Worm (Caenorhabditis elegans) whole organism, L1 larva: Measurements from ENCODE around the gene eat-3.

Experiments
- C16A3.4 ChIP-seq: fragments of 150-350 bp; optimal IDR thresholded peaks from 2 replicates; lab custom pipeline; 2014; ENCODE audit warnings: missing biosample characterization, missing genetic modification characterization
- Y116A8C.19 ChIP-seq: sonication (generic microtip); optimal IDR thresholded peaks from 2 replicates; lab custom pipeline; 2016; ENCODE audit warnings: missing compliant biosample characterization, missing genetic modification characterization, borderline replicate concordance
- aha-1 ChIP-seq: fragments of 150-350 bp; optimal IDR thresholded peaks from 2 replicates; lab custom pipeline; 2014; ENCODE audit warnings: missing biosample characterization, missing genetic modification characterization
- aly-2 ChIP-seq: fragments of 150-350 bp; optimal IDR thresholded peaks from 2 replicates; lab custom pipeline; 2014; ENCODE audit warnings: missing biosample characterization, missing genetic modification characterization
- blmp-1 ChIP-seq: fragments of 150-350 bp; optimal IDR thresholded peaks from 2 replicates; lab custom pipeline; 2014; ENCODE audit warnings: missing biosample characterization, missing genetic modification characterization
- ceh-63 ChIP-seq: fragments of 200-800 bp; sonication (Bioruptor generic); optimal IDR thresholded peaks from 2 replicates; lab custom pipeline; 2018; ENCODE audit warnings: mild to moderate bottlenecking, missing genetic modification characterization, missing compliant biosample characterization
- ceh-82 ChIP-seq, 3 experiments: fragments of 150-350 bp in 1 of 3; sonication (generic microtip) in 2 of 3; optimal IDR thresholded peaks; 2 replicates each; lab custom pipeline; 2014 to 2017; ENCODE audit warnings: missing biosample characterization in 3 of 3, missing genetic modification characterization in 3 of 3
- ces-1 ChIP-seq: fragments of 150-350 bp; optimal IDR thresholded peaks from 2 replicates; lab custom pipeline; 2014; ENCODE audit warnings: missing biosample characterization, missing genetic modification reagents, missing genetic modification characterization
- dsc-1 ChIP-seq: sonication (generic microtip); optimal IDR thresholded peaks from 2 replicates; lab custom pipeline; 2016; ENCODE audit warnings: mild to moderate bottlenecking, missing genetic modification characterization, missing compliant biosample characterization
- efl-1 ChIP-seq, 4 experiments: fragments of 150-350 bp; optimal IDR thresholded peaks in 3 of 4; peaks in 1 of 4; 1 replicate in 1 of 4; 2 replicates in 3 of 4; lab custom pipeline; 2014; ENCODE audit warnings: missing biosample characterization in 2 of 4, missing genetic modification characterization in 2 of 4, missing genetic modification reagents in 2 of 4
- efl-3 ChIP-seq: fragments of 200-800 bp; sonication (Bioruptor generic); optimal IDR thresholded peaks from 2 replicates; lab custom pipeline; 2018; ENCODE audit warnings: mild to moderate bottlenecking, missing genetic modification characterization, missing compliant biosample characterization
- egl-27 ChIP-seq, 2 experiments: fragments of 150-350 bp in 1 of 2; sonication (generic microtip); optimal IDR thresholded peaks; 3 replicates each; lab custom pipeline; 2017 to 2018; ENCODE audit warnings: missing biosample characterization in 2 of 2, missing genetic modification characterization in 2 of 2, missing genetic modification reagents in 2 of 2
- elt-2 ChIP-seq: sonication (generic microtip); optimal IDR thresholded peaks from 2 replicates; lab custom pipeline; 2016; ENCODE audit warnings: missing genetic modification characterization, mild to moderate bottlenecking, inconsistent platforms, missing compliant biosample characterization, missing genetic modification reagents
- elt-3 ChIP-seq, 6 experiments: fragments of 150-350 bp in 1 of 6; sonication (generic microtip); optimal IDR thresholded peaks; 2 replicates each; lab custom pipeline; 2017 to 2018; ENCODE audit warnings: missing biosample characterization in 6 of 6, missing genetic modification characterization in 6 of 6, inconsistent platforms in 1 of 6
- ets-5 ChIP-seq: fragments of 200-800 bp; sonication (Bioruptor generic); IDR thresholded peaks from 2 replicates; pipeline ENCODE4 v1.3.6; 2022; ENCODE audit warnings: missing genetic modification characterization, missing compliant biosample characterization
- fkh-8 ChIP-seq: sonication (generic microtip); optimal IDR thresholded peaks from 2 replicates; lab custom pipeline; 2016; ENCODE audit warnings: mild to moderate bottlenecking, missing genetic modification characterization, missing compliant biosample characterization
- grh-1 ChIP-seq: fragments of 200-800 bp; sonication (Bioruptor generic); IDR thresholded peaks from 2 replicates; pipeline ENCODE4 v1.3.6; 2022; ENCODE audit warnings: missing genetic modification reagents, missing genetic modification characterization, missing compliant biosample characterization
- hlh-17 ChIP-seq: fragments of 200-800 bp; sonication (Bioruptor generic); optimal IDR thresholded peaks from 2 replicates; lab custom pipeline; 2018; ENCODE audit warnings: missing genetic modification characterization, mild to moderate bottlenecking, missing compliant biosample characterization, moderate library complexity, borderline replicate concordance
- hlh-4 ChIP-seq: sonication (generic microtip); optimal IDR thresholded peaks from 2 replicates; lab custom pipeline; 2016; ENCODE audit warnings: mild to moderate bottlenecking, missing genetic modification characterization, missing compliant biosample characterization
- irx-1 ChIP-seq: sonication (generic microtip); optimal IDR thresholded peaks from 2 replicates; lab custom pipeline; 2016; ENCODE audit warnings: missing genetic modification characterization, missing compliant biosample characterization
- isw-1 ChIP-seq: fragments of 200-800 bp; sonication (Bioruptor generic); IDR thresholded peaks from 2 replicates; pipeline ENCODE4 v1.3.6; 2022; ENCODE audit warnings: missing genetic modification characterization, missing compliant biosample characterization
- jun-1 ChIP-seq: fragments of 150-350 bp; optimal IDR thresholded peaks from 2 replicates; lab custom pipeline; 2014; ENCODE audit warnings: missing biosample characterization, missing genetic modification reagents, missing genetic modification characterization
- lin-14 ChIP-seq: fragments of 200-800 bp; sonication (Bioruptor generic); optimal IDR thresholded peaks from 2 replicates; lab custom pipeline; 2018; ENCODE audit warnings: mild to moderate bottlenecking, missing genetic modification characterization, moderate library complexity, missing compliant biosample characterization
- lin-15B ChIP-seq: fragments of 150-350 bp; sonication (generic microtip); optimal IDR thresholded peaks from 3 replicates; lab custom pipeline; 2014; ENCODE audit warnings: missing biosample characterization, missing genetic modification characterization
- lin-39 ChIP-seq: fragments of 150-350 bp; optimal IDR thresholded peaks from 2 replicates; lab custom pipeline; 2014; ENCODE audit warnings: missing biosample characterization, missing genetic modification reagents, missing genetic modification characterization
- lir-3 ChIP-seq: sonication (generic microtip); optimal IDR thresholded peaks from 2 replicates; lab custom pipeline; 2016; ENCODE audit warnings: mild to moderate bottlenecking, missing genetic modification characterization, moderate library complexity, missing compliant biosample characterization; ENCODE audit not compliant: poor library complexity
- lsy-2 ChIP-seq, 2 experiments: fragments of 150-350 bp; optimal IDR thresholded peaks; 2 replicates each; lab custom pipeline; 2014; ENCODE audit warnings: missing biosample characterization in 2 of 2, missing genetic modification characterization in 2 of 2
- mep-1 ChIP-seq: fragments of 150-350 bp; optimal IDR thresholded peaks from 2 replicates; lab custom pipeline; 2014; ENCODE audit warnings: missing biosample characterization, missing genetic modification characterization
- nhr-11 ChIP-seq: fragments of 150-350 bp; optimal IDR thresholded peaks from 2 replicates; lab custom pipeline; 2014; ENCODE audit warnings: missing biosample characterization, missing genetic modification characterization
- nhr-12 ChIP-seq: sonication (generic microtip); optimal IDR thresholded peaks from 2 replicates; lab custom pipeline; 2017; ENCODE audit warnings: missing biosample characterization, missing genetic modification characterization
- nhr-237 ChIP-seq: fragments of 150-350 bp; optimal IDR thresholded peaks from 2 replicates; lab custom pipeline; 2014; ENCODE audit warnings: missing biosample characterization, missing genetic modification characterization
- nhr-47 ChIP-seq: sonication (generic microtip); optimal IDR thresholded peaks from 2 replicates; lab custom pipeline; 2016; ENCODE audit warnings: mild to moderate bottlenecking, missing genetic modification characterization, moderate library complexity, missing compliant biosample characterization
- nhr-71 ChIP-seq: sonication (generic microtip); optimal IDR thresholded peaks from 2 replicates; lab custom pipeline; 2016; ENCODE audit warnings: mild to moderate bottlenecking, missing genetic modification characterization, moderate library complexity, missing compliant biosample characterization
- nhr-84 ChIP-seq: sonication (generic microtip); optimal IDR thresholded peaks from 2 replicates; lab custom pipeline; 2017; ENCODE audit warnings: missing biosample characterization, missing genetic modification characterization
- nhr-85 ChIP-seq: sonication (generic microtip); peaks from one replicate; lab custom pipeline; 2016; ENCODE audit warnings: missing genetic modification characterization, inconsistent platforms, missing compliant biosample characterization
- nhr-90 ChIP-seq: sonication (generic microtip); optimal IDR thresholded peaks from 2 replicates; lab custom pipeline; 2016; ENCODE audit warnings: mild to moderate bottlenecking, missing genetic modification characterization, missing compliant biosample characterization; ENCODE audit not compliant: poor library complexity
- pag-3 ChIP-seq: sonication (generic microtip); optimal IDR thresholded peaks from 2 replicates; lab custom pipeline; 2017; ENCODE audit warnings: missing genetic modification characterization, mild to moderate bottlenecking, missing compliant biosample characterization, antibody characterized with exemption, borderline replicate concordance; ENCODE audit not compliant: insufficient read depth
- rnt-1 ChIP-seq: sonication (generic microtip); optimal IDR thresholded peaks from 2 replicates; lab custom pipeline; 2016; ENCODE audit warnings: mild to moderate bottlenecking, missing genetic modification characterization, moderate library complexity, missing compliant biosample characterization
- snpc-4 ChIP-seq: fragments of 150-350 bp; optimal IDR thresholded peaks from 2 replicates; lab custom pipeline; 2014; ENCODE audit warnings: missing biosample characterization, missing genetic modification characterization
- snu-23 ChIP-seq: sonication (generic microtip); optimal IDR thresholded peaks from 2 replicates; lab custom pipeline; 2016; ENCODE audit warnings: missing genetic modification characterization, missing compliant biosample characterization
- sox-4 ChIP-seq: sonication (generic microtip); optimal IDR thresholded peaks from 2 replicates; lab custom pipeline; 2016; ENCODE audit warnings: missing genetic modification characterization, missing compliant biosample characterization
- swsn-7 ChIP-seq: sonication (generic microtip); optimal IDR thresholded peaks from 2 replicates; lab custom pipeline; 2016; ENCODE audit warnings: missing genetic modification characterization, missing compliant biosample characterization
- tlp-1 ChIP-seq: fragments of 150-350 bp; optimal IDR thresholded peaks from 2 replicates; lab custom pipeline; 2014; ENCODE audit warnings: missing biosample characterization, missing genetic modification characterization
- unc-62 ChIP-seq: fragments of 150-350 bp; optimal IDR thresholded peaks from 2 replicates; lab custom pipeline; 2014; ENCODE audit warnings: missing biosample characterization, missing genetic modification reagents, missing genetic modification characterization
- unc-86 ChIP-seq: sonication (generic microtip); optimal IDR thresholded peaks from 2 replicates; lab custom pipeline; 2016; ENCODE audit warnings: missing genetic modification characterization, missing compliant biosample characterization
- ztf-4 ChIP-seq: fragments of 150-350 bp; optimal IDR thresholded peaks from 2 replicates; lab custom pipeline; 2014; ENCODE audit warnings: missing biosample characterization, missing genetic modification characterization

The eat-3 gene

DNA sequence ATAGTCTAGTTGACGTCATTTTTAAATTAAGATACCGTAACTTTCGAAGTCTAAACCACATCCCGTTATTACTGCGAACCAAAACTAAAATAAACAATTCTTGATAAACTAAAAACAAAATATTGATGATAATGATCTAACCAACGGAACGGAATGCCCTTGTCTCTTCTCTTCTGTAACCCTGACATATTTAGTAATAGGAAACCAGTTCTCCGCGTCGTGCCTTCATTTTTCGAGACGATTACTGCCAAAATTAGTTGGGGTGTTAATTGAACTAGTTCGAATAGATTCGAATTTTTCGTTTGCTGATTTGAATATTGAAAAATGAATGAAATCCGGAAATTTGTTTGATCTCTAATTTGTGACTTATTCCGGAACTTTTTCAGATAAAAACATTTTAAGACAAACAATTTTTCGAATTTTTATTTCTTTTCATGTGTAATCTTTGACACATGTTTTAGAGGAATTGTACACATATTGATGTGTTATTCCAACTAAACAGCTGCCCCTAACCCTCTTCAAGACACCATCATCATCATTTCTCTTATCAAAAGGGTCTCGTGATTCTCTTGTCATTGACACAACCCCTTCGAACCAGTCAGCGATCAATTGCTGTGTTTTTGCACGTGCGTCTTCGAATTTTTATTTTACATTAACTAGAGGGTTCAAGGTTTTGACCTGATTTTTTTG lies 40.9 kb upstream of the eat-3 start (continued):
- TF ChIP-seq snpc-4 (no peak), isw-1 (no peak), nhr-84 (tag; lab: Kevin White, UChicago) (no peak), aha-1 (tag; lab: Kevin White, UChicago) (no peak), unc-86 (tag; lab: Kevin White, UChicago) (no peak), ces-1 (GFP tag; lab: Kevin White, UChicago) (no peak), Y116A8C.19 (no peak), nhr-11 (tag; lab: Kevin White, UChicago) (peak; percentile 79), pag-3 (tag; lab: Kevin White, UChicago) (no peak), efl-1 (optimal IDR thresholded peaks at IDR 0.05; lab: Kevin White, UChicago) (peak in 1 of 2 experiments; percentile 37), efl-1 (GFP tag; optimal IDR thresholded peaks at IDR 0.05 in 1 of 2; lab: Kevin White, UChicago) (peak in 1 of 2 experiments; percentile 63), lin-39 (tag; lab: Kevin White, UChicago) (peak; percentile 87), rnt-1 (tag; lab: Kevin White, UChicago) (peak; percentile 92), grh-1 (GFP tag; lab: Robert Waterston, UW) (peak; percentile 46), hlh-17 (GFP tag; lab: Kevin White, UChicago) (no peak), nhr-47 (tag; lab: Kevin White, UChicago) (peak; percentile 71), lir-3 (peak; percentile 69), ztf-4 (tag; lab: Kevin White, UChicago) (peak; percentile 48), lin-15B (tag; lab: Kevin White, UChicago) (no peak), nhr-90 (peak; percentile 68), C16A3.4 (tag; lab: Kevin White, UChicago) (peak; percentile 72), nhr-71 (tag; lab: Kevin White, UChicago) (peak; percentile 95), egl-27 (tag; optimal IDR thresholded peaks at IDR 0.05; lab: Kevin White, UChicago) (no peak), elt-2 (peak; percentile 69), dsc-1 (tag; lab: Kevin White, UChicago) (peak; percentile 45), ceh-82 (tag; optimal IDR thresholded peaks at IDR 0.05; lab: Kevin White, UChicago) (no peak), lin-14 (GFP tag; lab: Kevin White, UChicago) (peak; percentile 95), swsn-7 (tag; lab: Kevin White, UChicago) (peak; percentile 64), ets-5 (GFP tag; lab: Robert Waterston, UW) (no peak), ceh-63 (no peak), snu-23 (GFP tag; lab: Kevin White, UChicago) (peak; percentile 86), unc-62 (GFP tag; lab: Kevin White, UChicago) (no peak), tlp-1 (tag; lab: Kevin White, UChicago) (no peak), nhr-12 (tag; lab: Kevin White, UChicago) (no peak), sox-4 (tag; lab: Kevin White, UChicago) (no peak), nhr-237 (tag; lab: Kevin White, UChicago) (no peak), mep-1 (tag; lab: Kevin White, UChicago) (peak; percentile 81)

ce11 chrII:9284358-9285170 lies 40.1 kb upstream of the eat-3 start:
- TF ChIP-seq snpc-4 = no peak
- TF ChIP-seq nhr-85 (tag; lab: Kevin White, UChicago) = peak; percentile 66
- TF ChIP-seq ces-1 (GFP tag; lab: Kevin White, UChicago) = no peak
- no peak for TF ChIP-seq efl-1 (optimal IDR thresholded peaks at IDR 0.05; lab: Kevin White, UChicago)
- TF ChIP-seq efl-1 (GFP tag; optimal IDR thresholded peaks at IDR 0.05 in 1 of 2; lab: Kevin White, UChicago) = peak in 1 of 2 experiments; percentile 64
- TF ChIP-seq aly-2 (tag; lab: Kevin White, UChicago) = no peak
- no peak for TF ChIP-seq unc-86 (tag; lab: Kevin White, UChicago)
- peak in 1 of 2 experiments; percentile 55 for TF ChIP-seq lsy-2 (tag; optimal IDR thresholded peaks at IDR 0.05; lab: Kevin White, UChicago)
- peak in 2 of 6 experiments; percentile 40 to 47 for TF ChIP-seq elt-3 (tag; optimal IDR thresholded peaks at IDR 0.05; lab: Kevin White, UChicago)
- TF ChIP-seq elt-2 = no peak
- no peak for TF ChIP-seq fkh-8 (tag; lab: Kevin White, UChicago)
- TF ChIP-seq hlh-4 = no peak
- peak; percentile 42 for TF ChIP-seq blmp-1 (tag; lab: Kevin White, UChicago)
- peak; percentile 21 for TF ChIP-seq rnt-1 (tag; lab: Kevin White, UChicago)
- TF ChIP-seq ceh-63 = no peak
- TF ChIP-seq efl-3 (GFP tag; lab: Kevin White, UChicago) = peak; percentile 25
- no peak for TF ChIP-seq unc-62 (GFP tag; lab: Kevin White, UChicago)
- peak; percentile 26 for TF ChIP-seq mep-1 (tag; lab: Kevin White, UChicago)
- no peak for TF ChIP-seq nhr-84 (tag; lab: Kevin White, UChicago)
- no peak for TF ChIP-seq pag-3 (tag; lab: Kevin White, UChicago)
- TF ChIP-seq irx-1 = no peak
- TF ChIP-seq lin-14 (GFP tag; lab: Kevin White, UChicago) = peak; percentile 16
- TF ChIP-seq jun-1 (tag; lab: Kevin White, UChicago) = peak; percentile 5
